Fruit fly (Drosophila melanogaster) whole organism, embryonic: Measurements from ENCODE around the gene CG43203.
A peak's percentile ranks its signal among the peaks of the same experiment; 100 is the strongest.

Source experiments
- Antp ChIP-seq: fragments of 200-800 bp; sonication (Bioruptor generic); optimal IDR thresholded peaks from 3 replicates; lab custom pipeline; 2016; ENCODE audit warnings: missing biosample characterization, missing genetic modification characterization
- BEAF-32 ChIP-seq: fragments of 200-800 bp; sonication (Bioruptor generic); optimal IDR thresholded peaks from 3 replicates; lab custom pipeline; 2017; ENCODE audit warnings: missing biosample characterization, missing genetic modification characterization, mild to moderate bottlenecking, moderate library complexity, missing genetic modification reagents
- CG11247 ChIP-seq: fragments of 200-800 bp; sonication (Bioruptor generic); IDR thresholded peaks from 2 replicates; pipeline ENCODE4 v1.3.6; 2022; ENCODE audit warnings: missing biosample characterization, missing genetic modification characterization
- CG1529 ChIP-seq: fragments of 200-800 bp; sonication (Bioruptor generic); optimal IDR thresholded peaks from 3 replicates; lab custom pipeline; 2018; ENCODE audit warnings: missing biosample characterization, missing genetic modification characterization
- CG2875 ChIP-seq: fragments of 200-800 bp; sonication (Bioruptor generic); optimal IDR thresholded peaks from 2 replicates; lab custom pipeline; 2017; ENCODE audit warnings: missing biosample characterization, mild to moderate bottlenecking, missing genetic modification characterization, missing genetic modification reagents
- CG32532 ChIP-seq: fragments of 200-800 bp; sonication (Bioruptor generic); IDR thresholded peaks from 2 replicates; pipeline ENCODE4 v1.3.6; 2022; ENCODE audit warnings: missing biosample characterization, missing genetic modification characterization
- CG4424 ChIP-seq: fragments of 200-800 bp; sonication (Bioruptor generic); optimal IDR thresholded peaks from 3 replicates; lab custom pipeline; 2016; ENCODE audit warnings: missing biosample characterization, missing genetic modification characterization
- CG6272 ChIP-seq: fragments of 200-800 bp; sonication (Bioruptor generic); IDR thresholded peaks from 2 replicates; pipeline ENCODE4 v1.3.6; 2022; ENCODE audit warnings: missing biosample characterization, missing genetic modification characterization
- CTCF ChIP-seq: fragments of 200-800 bp; sonication (Bioruptor generic); optimal IDR thresholded peaks from 2 replicates; lab custom pipeline; 2017; ENCODE audit warnings: missing biosample characterization, mild to moderate bottlenecking, missing genetic modification characterization, moderate library complexity
- D ChIP-seq, 2 experiments: fragments of 200-800 bp in 1 of 2; fragments of >200 bp in 1 of 2; sonication (Bioruptor generic) in 1 of 2; optimal IDR thresholded peaks; 2 replicates in 1 of 2; 3 replicates in 1 of 2; lab custom pipeline; 2017; ENCODE audit warnings: mild to moderate bottlenecking in 1 of 2, missing biosample characterization in 1 of 2, missing genetic modification characterization in 1 of 2, missing genetic modification reagents in 1 of 2
- D19A ChIP-seq: fragments of 200-800 bp; optimal IDR thresholded peaks from 3 replicates; lab custom pipeline; 2019; ENCODE audit warnings: missing biosample characterization, mild to moderate bottlenecking, missing genetic modification characterization, moderate library complexity
- Deaf1 ChIP-seq: fragments of 200-800 bp; optimal IDR thresholded peaks from 3 replicates; lab custom pipeline; 2019; ENCODE audit warnings: missing biosample characterization, mild to moderate bottlenecking, missing genetic modification characterization, moderate library complexity
- Drgx ChIP-seq: fragments of 200-800 bp; sonication (Bioruptor generic); IDR thresholded peaks from 2 replicates; pipeline ENCODE4 v1.3.6; 2022; ENCODE audit warnings: missing biosample characterization, missing genetic modification characterization
- E2f1 ChIP-seq: fragments of 200-800 bp; sonication (Bioruptor generic); IDR thresholded peaks from 2 replicates; pipeline ENCODE4 v1.3.6; 2022; ENCODE audit warnings: missing biosample characterization, missing genetic modification characterization
- GATAe ChIP-seq: fragments of 200-800 bp; sonication (Bioruptor generic); conservative IDR thresholded peaks from 2 replicates; pipeline ENCODE4 v1.3.6; 2022; ENCODE audit warnings: missing biosample characterization, missing genetic modification characterization
- HHEX ChIP-seq: fragments of 200-800 bp; sonication (Bioruptor generic); optimal IDR thresholded peaks from 3 replicates; lab custom pipeline; 2017; ENCODE audit warnings: missing biosample characterization, mild to moderate bottlenecking, missing genetic modification characterization, missing genetic modification reagents
- HLH4C ChIP-seq: fragments of 200-800 bp; sonication (Bioruptor generic); IDR thresholded peaks from 3 replicates; pipeline ENCODE4 v1.3.6; 2022; ENCODE audit warnings: missing biosample characterization, missing genetic modification characterization; ENCODE audit not compliant: partially characterized antibody
- Nf-YC ChIP-seq: fragments of 200-800 bp; optimal IDR thresholded peaks from 3 replicates; lab custom pipeline; 2019; ENCODE audit warnings: missing biosample characterization, mild to moderate bottlenecking, missing genetic modification characterization, moderate library complexity
- Ssrp ChIP-seq: fragments of 200-800 bp; sonication (Bioruptor generic); optimal IDR thresholded peaks from 2 replicates; lab custom pipeline; 2018; ENCODE audit warnings: missing biosample characterization, mild to moderate bottlenecking, missing genetic modification characterization, moderate library complexity
- ash1 ChIP-seq: fragments of 200-800 bp; sonication (Bioruptor generic); optimal IDR thresholded peaks from 2 replicates; lab custom pipeline; 2018; ENCODE audit warnings: missing biosample characterization, mild to moderate bottlenecking, missing genetic modification characterization
- bsh ChIP-seq, 2 experiments: fragments of 200-800 bp; sonication (Bioruptor generic); optimal IDR thresholded peaks; 2 replicates each; lab custom pipeline; 2017 to 2018; ENCODE audit warnings: mild to moderate bottlenecking in 2 of 2, missing biosample characterization in 2 of 2, missing genetic modification characterization in 2 of 2, moderate library complexity in 1 of 2
- cg ChIP-seq: fragments of 200-800 bp; sonication (Bioruptor generic); optimal IDR thresholded peaks from 3 replicates; lab custom pipeline; 2019; ENCODE audit warnings: missing biosample characterization, mild to moderate bottlenecking, missing genetic modification characterization, moderate library complexity
- corto ChIP-seq: fragments of 200-800 bp; sonication (Bioruptor generic); optimal IDR thresholded peaks from 2 replicates; lab custom pipeline; 2016; ENCODE audit warnings: missing biosample characterization, mild to moderate bottlenecking, missing genetic modification characterization, moderate library complexity
- danr ChIP-seq: fragments of 200-800 bp; sonication (Bioruptor generic); IDR thresholded peaks from 2 replicates; pipeline ENCODE4 v1.3.6; 2022; ENCODE audit warnings: missing biosample characterization, missing genetic modification characterization
- dmrt11E ChIP-seq: fragments of 200-800 bp; sonication (Bioruptor generic); optimal IDR thresholded peaks from 3 replicates; lab custom pipeline; 2018; ENCODE audit warnings: missing biosample characterization, mild to moderate bottlenecking, missing genetic modification characterization, moderate library complexity
- grn ChIP-seq: fragments of 200-800 bp; sonication (Bioruptor generic); optimal IDR thresholded peaks from 3 replicates; lab custom pipeline; 2017; ENCODE audit warnings: missing biosample characterization, missing genetic modification characterization
- lbe ChIP-seq: fragments of 200-800 bp; sonication (Bioruptor generic); optimal IDR thresholded peaks from 2 replicates; lab custom pipeline; 2016; ENCODE audit warnings: missing biosample characterization, mild to moderate bottlenecking, missing genetic modification characterization
- nmo ChIP-seq: fragments of 200-800 bp; sonication (Bioruptor generic); optimal IDR thresholded peaks from 2 replicates; lab custom pipeline; 2018; ENCODE audit warnings: missing biosample characterization, mild to moderate bottlenecking, missing genetic modification characterization, moderate library complexity
- nom ChIP-seq: fragments of 200-800 bp; sonication (Bioruptor generic); optimal IDR thresholded peaks from 2 replicates; lab custom pipeline; 2017; ENCODE audit warnings: missing biosample characterization, missing genetic modification characterization, mild to moderate bottlenecking, moderate library complexity, missing genetic modification reagents
- salm ChIP-seq: fragments of 200-800 bp; sonication (Bioruptor generic); optimal IDR thresholded peaks from 2 replicates; lab custom pipeline; 2018; ENCODE audit warnings: missing biosample characterization, mild to moderate bottlenecking, missing genetic modification characterization
- sens ChIP-seq: fragments of 200-800 bp; sonication (Bioruptor generic); peaks from one replicate; lab custom pipeline; 2016; ENCODE audit warnings: missing biosample characterization, missing genetic modification characterization
- sisA ChIP-seq: fragments of 200-800 bp; sonication (Bioruptor generic); IDR thresholded peaks from 2 replicates; pipeline ENCODE4 v1.3.6; 2022; ENCODE audit warnings: missing biosample characterization, missing genetic modification characterization
- sr ChIP-seq: fragments of 200-800 bp; sonication (Bioruptor generic); IDR thresholded peaks from 3 replicates; pipeline ENCODE4 v1.3.6; 2022; ENCODE audit warnings: missing biosample characterization, missing genetic modification characterization
- trh ChIP-seq: fragments of 200-800 bp; sonication (Bioruptor generic); optimal IDR thresholded peaks from 2 replicates; lab custom pipeline; 2016; ENCODE audit warnings: missing biosample characterization, missing genetic modification characterization
- zfh1 ChIP-seq: fragments of 200-800 bp; sonication (Bioruptor generic); IDR thresholded peaks from 3 replicates; pipeline ENCODE4 v1.3.6; 2022; ENCODE audit warnings: missing biosample characterization, missing genetic modification characterization

CG43203 gene

DNA sequence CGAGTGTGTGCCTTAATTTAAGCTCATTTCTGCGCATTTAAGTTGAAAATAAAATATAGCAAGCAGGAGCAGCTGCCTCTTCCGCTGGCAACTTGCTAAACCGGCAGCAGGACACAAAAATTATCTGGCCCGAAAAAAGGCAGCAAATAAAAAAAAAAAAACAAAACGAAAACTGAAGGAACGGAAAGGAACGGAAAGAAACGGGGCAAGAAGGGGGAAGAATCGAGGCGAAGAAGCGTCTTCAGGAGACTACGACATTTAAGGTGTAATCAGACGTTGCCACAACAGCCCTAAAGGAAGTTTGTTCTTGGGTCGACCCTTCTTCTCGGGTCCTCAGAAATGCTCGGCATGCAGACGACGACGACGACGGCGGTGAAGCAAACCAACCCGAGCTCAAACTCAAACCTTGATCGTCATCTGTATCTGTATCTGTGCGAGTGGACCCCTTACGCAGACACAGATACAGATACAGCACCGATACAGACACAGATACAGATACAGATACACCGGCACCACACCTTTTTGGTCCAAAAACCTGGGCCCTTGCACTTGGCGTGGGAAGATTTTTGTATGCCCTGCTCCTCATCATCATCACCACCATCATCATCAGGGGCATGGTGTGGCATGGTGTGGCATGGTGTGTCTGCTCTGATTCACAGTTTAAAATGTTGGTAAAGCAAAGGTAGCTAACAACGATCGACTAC, 43.3 kb upstream of the CG43203 start (continued):
- TF ChIP-seq nmo (GFP tag; lab: Kevin White, UChicago) (no peak), Deaf1 (peak; percentile 43), zfh1 (GFP tag; lab: Robert Waterston, UW) (0 out of 3 replicates have a peak, but pooled peaks have one; percentile 6), corto (GFP tag; lab: Kevin White, UChicago) (peak; percentile 64), CG11247 (GFP tag; lab: Robert Waterston, UW) (no peak), Ssrp (no peak), CG4424 (GFP tag; lab: Kevin White, UChicago) (no peak), D (optimal IDR thresholded peaks at IDR 0.05; lab: Kevin White, UChicago) (peak; percentile 60), D (GFP tag; optimal IDR thresholded peaks at IDR 0.05; lab: Kevin White, UChicago) (no peak), sr (GFP tag; lab: Robert Waterston, UW) (peak; percentile 39; the same call in 1 of the 3 replicates), HHEX (no peak), CG2875 (GFP tag; lab: Kevin White, UChicago) (no peak), HLH4C (no peak), ash1 (no peak), CG6272 (GFP tag; lab: Robert Waterston, UW) (no peak), CG32532 (GFP tag; lab: Robert Waterston, UW) (no peak), Antp (GFP tag; lab: Kevin White, UChicago) (no peak), GATAe (GFP tag; lab: Robert Waterston, UW) (no peak), grn (GFP tag; lab: Kevin White, UChicago) (peak; percentile 9), CTCF (GFP tag; lab: Kevin White, UChicago) (no peak), salm (no peak), D19A (tag; lab: Kevin White, UChicago) (no peak), nom (GFP tag; lab: Kevin White, UChicago) (peak; percentile 25), danr (no peak), dmrt11E (tag; lab: Kevin White, UChicago) (no peak), Nf-YC (tag; lab: Kevin White, UChicago) (no peak)

- TF ChIP-seq Drgx (GFP tag; lab: Robert Waterston, UW) = 0 out of 2 replicates have a peak, but pooled peaks have one; percentile 18
- TF ChIP-seq nom (GFP tag; lab: Kevin White, UChicago) = peak; percentile 32
- TF ChIP-seq grn (GFP tag; lab: Kevin White, UChicago) = peak; percentile 6
- no peak for TF ChIP-seq trh (GFP tag; lab: Kevin White, UChicago)
- TF ChIP-seq cg (GFP tag; lab: Kevin White, UChicago) = peak; percentile 43
These were observed 41.5 kb upstream of the CG43203 start for dm6 chr3R:19312281-19312827.

DNA sequence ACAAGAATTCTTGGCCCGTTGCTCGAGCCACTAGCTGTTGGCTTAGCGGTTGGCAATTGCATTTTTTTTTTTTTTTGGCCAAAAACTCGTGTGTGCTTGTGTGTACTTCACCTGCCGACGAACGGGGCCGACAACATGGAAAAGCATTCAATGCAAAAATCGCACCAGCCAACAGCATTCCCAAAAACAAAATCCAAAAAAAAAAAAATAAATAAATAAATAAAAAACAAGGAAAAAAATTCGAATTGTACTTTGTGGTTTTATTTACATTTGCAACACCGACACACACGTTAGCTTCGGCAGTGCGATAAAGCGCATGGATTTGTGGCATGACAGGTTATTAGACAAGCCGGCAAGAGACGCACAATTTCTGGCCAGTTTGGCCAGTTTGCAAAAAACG, 40.7 kb upstream of the CG43203 start:
- TF ChIP-seq sisA (GFP tag; lab: Robert Waterston, UW) = no peak
- peak; percentile 30 for TF ChIP-seq Drgx (GFP tag; lab: Robert Waterston, UW)

- peak; percentile 76 for TF ChIP-seq sens (GFP tag; lab: Kevin White, UChicago)
- TF ChIP-seq CG1529 (GFP tag; lab: Kevin White, UChicago) = no peak
- TF ChIP-seq E2f1 = 0 out of 2 replicates have a peak, but pooled peaks have one; percentile 16
- TF ChIP-seq bsh (GFP tag; optimal IDR thresholded peaks at IDR 0.05; lab: Kevin White, UChicago) = peak in 1 of 2 experiments; percentile 57
- peak; percentile 84 for TF ChIP-seq corto (GFP tag; lab: Kevin White, UChicago)
- peak; percentile 60 for TF ChIP-seq nom (GFP tag; lab: Kevin White, UChicago)
- TF ChIP-seq BEAF-32 (GFP tag; lab: Kevin White, UChicago) = no peak
- peak; percentile 32; the same call in 1 of the 2 replicates for TF ChIP-seq Drgx (GFP tag; lab: Robert Waterston, UW)
- TF ChIP-seq lbe (GFP tag; lab: Kevin White, UChicago) = peak; percentile 62
These were observed 39.6 kb upstream of the CG43203 start for dm6 chr3R:19314283-19314682.
